Worm (Caenorhabditis elegans) whole organism, L4/young adult: ENCODE measurements around the gene cpr-4.

Experiments
- W03F9.2 ChIP-seq: fragments of 150-350 bp; optimal IDR thresholded peaks from 2 replicates; lab custom pipeline; 2014; ENCODE audit warnings: missing biosample characterization, missing genetic modification characterization
- dao-5 ChIP-seq: sonication (generic microtip); optimal IDR thresholded peaks from 2 replicates; lab custom pipeline; 2016; ENCODE audit warnings: missing genotype, missing genetic modification characterization, moderate library complexity, missing compliant biosample characterization
- him-1 ChIP-seq: sonication (generic microtip); optimal IDR thresholded peaks from 2 replicates; lab custom pipeline; 2016; ENCODE audit warnings: missing genotype, missing genetic modification reagents, missing genetic modification characterization, missing compliant biosample characterization

ce11 chrV:6626244-6626643, 11.8 kb downstream of the cpr-4 start, which contains the start of gene ppt-1:
- TF ChIP-seq W03F9.2 (no peak), him-1 (tag; lab: Kevin White, UChicago) (no peak), dao-5 (tag; lab: Kevin White, UChicago) (no peak)
